Worm (Caenorhabditis elegans) whole organism, L1 larva: ENCODE data around the gene inf-1.

ENCODE experiments used
- C16A3.4 ChIP-seq: fragments of 150-350 bp; optimal IDR thresholded peaks from 2 replicates; lab custom pipeline; 2014; ENCODE audit warnings: missing biosample characterization, missing genetic modification characterization
- F16B12.6 ChIP-seq: fragments of 150-350 bp; optimal IDR thresholded peaks from 2 replicates; lab custom pipeline; 2014; ENCODE audit warnings: missing biosample characterization, missing genetic modification characterization
- aly-2 ChIP-seq: fragments of 150-350 bp; optimal IDR thresholded peaks from 2 replicates; lab custom pipeline; 2014; ENCODE audit warnings: missing biosample characterization, missing genetic modification characterization
- ama-1 ChIP-seq: fragments of 150-350 bp; optimal IDR thresholded peaks from 2 replicates; lab custom pipeline; 2014
- blmp-1 ChIP-seq: fragments of 150-350 bp; optimal IDR thresholded peaks from 2 replicates; lab custom pipeline; 2014; ENCODE audit warnings: missing biosample characterization, missing genetic modification characterization
- ceh-63 ChIP-seq: fragments of 200-800 bp; sonication (Bioruptor generic); optimal IDR thresholded peaks from 2 replicates; lab custom pipeline; 2018; ENCODE audit warnings: mild to moderate bottlenecking, missing genetic modification characterization, missing compliant biosample characterization
- ceh-82 ChIP-seq, 3 experiments: fragments of 150-350 bp in 1 of 3; sonication (generic microtip) in 2 of 3; optimal IDR thresholded peaks; 2 replicates each; lab custom pipeline; 2014 to 2017; ENCODE audit warnings: missing biosample characterization in 3 of 3, missing genetic modification characterization in 3 of 3
- ceh-90 ChIP-seq: sonication (generic microtip); optimal IDR thresholded peaks from 2 replicates; lab custom pipeline; 2016; ENCODE audit warnings: missing genetic modification characterization, missing compliant biosample characterization
- dpl-1 ChIP-seq, 3 experiments: fragments of 150-350 bp in 2 of 3; sonication (generic microtip) in 1 of 3; optimal IDR thresholded peaks; 2 replicates each; lab custom pipeline; 2014 to 2017; ENCODE audit warnings: missing biosample characterization in 3 of 3, missing genetic modification characterization in 3 of 3, missing genetic modification reagents in 3 of 3
- efl-1 ChIP-seq, 4 experiments: fragments of 150-350 bp; optimal IDR thresholded peaks in 3 of 4; peaks in 1 of 4; 1 replicate in 1 of 4; 2 replicates in 3 of 4; lab custom pipeline; 2014; ENCODE audit warnings: missing biosample characterization in 2 of 4, missing genetic modification characterization in 2 of 4, missing genetic modification reagents in 2 of 4
- elt-3 ChIP-seq, 6 experiments: fragments of 150-350 bp in 1 of 6; sonication (generic microtip); optimal IDR thresholded peaks; 2 replicates each; lab custom pipeline; 2017 to 2018; ENCODE audit warnings: missing biosample characterization in 6 of 6, missing genetic modification characterization in 6 of 6, inconsistent platforms in 1 of 6
- fkh-8 ChIP-seq: sonication (generic microtip); optimal IDR thresholded peaks from 2 replicates; lab custom pipeline; 2016; ENCODE audit warnings: mild to moderate bottlenecking, missing genetic modification characterization, missing compliant biosample characterization
- hlh-4 ChIP-seq: sonication (generic microtip); optimal IDR thresholded peaks from 2 replicates; lab custom pipeline; 2016; ENCODE audit warnings: mild to moderate bottlenecking, missing genetic modification characterization, missing compliant biosample characterization
- jun-1 ChIP-seq: fragments of 150-350 bp; optimal IDR thresholded peaks from 2 replicates; lab custom pipeline; 2014; ENCODE audit warnings: missing biosample characterization, missing genetic modification reagents, missing genetic modification characterization
- lin-14 ChIP-seq: fragments of 200-800 bp; sonication (Bioruptor generic); optimal IDR thresholded peaks from 2 replicates; lab custom pipeline; 2018; ENCODE audit warnings: mild to moderate bottlenecking, missing genetic modification characterization, moderate library complexity, missing compliant biosample characterization
- lin-35 ChIP-seq, 2 experiments: fragments of 150-350 bp; optimal IDR thresholded peaks; 2 replicates each; lab custom pipeline; 2014; ENCODE audit warnings: missing biosample characterization in 2 of 2, missing genetic modification characterization in 2 of 2, missing genetic modification reagents in 2 of 2
- lir-3 ChIP-seq: sonication (generic microtip); optimal IDR thresholded peaks from 2 replicates; lab custom pipeline; 2016; ENCODE audit warnings: mild to moderate bottlenecking, missing genetic modification characterization, moderate library complexity, missing compliant biosample characterization; ENCODE audit not compliant: poor library complexity
- lsy-2 ChIP-seq, 2 experiments: fragments of 150-350 bp; optimal IDR thresholded peaks; 2 replicates each; lab custom pipeline; 2014; ENCODE audit warnings: missing biosample characterization in 2 of 2, missing genetic modification characterization in 2 of 2
- mab-9 ChIP-seq: fragments of 200-800 bp; sonication (Bioruptor generic); IDR thresholded peaks from 2 replicates; pipeline ENCODE4 v1.3.6; 2022; ENCODE audit warnings: missing genetic modification reagents, missing genetic modification characterization, missing compliant biosample characterization
- mdl-1 ChIP-seq, 2 experiments: fragments of 150-350 bp; optimal IDR thresholded peaks; 2 replicates each; lab custom pipeline; 2014 to 2017; ENCODE audit warnings: missing biosample characterization in 2 of 2, missing genetic modification characterization in 2 of 2, inconsistent platforms in 1 of 2
- mep-1 ChIP-seq: fragments of 150-350 bp; optimal IDR thresholded peaks from 2 replicates; lab custom pipeline; 2014; ENCODE audit warnings: missing biosample characterization, missing genetic modification characterization
- nhr-12 ChIP-seq: sonication (generic microtip); optimal IDR thresholded peaks from 2 replicates; lab custom pipeline; 2017; ENCODE audit warnings: missing biosample characterization, missing genetic modification characterization
- nhr-20 ChIP-seq: sonication (generic microtip); optimal IDR thresholded peaks from 2 replicates; lab custom pipeline; 2016; ENCODE audit warnings: mild to moderate bottlenecking, missing genetic modification characterization, missing compliant biosample characterization
- nhr-237 ChIP-seq: fragments of 150-350 bp; optimal IDR thresholded peaks from 2 replicates; lab custom pipeline; 2014; ENCODE audit warnings: missing biosample characterization, missing genetic modification characterization
- nhr-28 ChIP-seq: fragments of 150-350 bp; optimal IDR thresholded peaks from 2 replicates; lab custom pipeline; 2014; ENCODE audit warnings: missing biosample characterization, missing genetic modification characterization
- nhr-71 ChIP-seq: sonication (generic microtip); optimal IDR thresholded peaks from 2 replicates; lab custom pipeline; 2016; ENCODE audit warnings: mild to moderate bottlenecking, missing genetic modification characterization, moderate library complexity, missing compliant biosample characterization
- nhr-76 ChIP-seq: sonication (generic microtip); optimal IDR thresholded peaks from 2 replicates; lab custom pipeline; 2017; ENCODE audit warnings: missing biosample characterization, missing genetic modification characterization
- nhr-84 ChIP-seq: sonication (generic microtip); optimal IDR thresholded peaks from 2 replicates; lab custom pipeline; 2017; ENCODE audit warnings: missing biosample characterization, missing genetic modification characterization
- nhr-85 ChIP-seq: sonication (generic microtip); peaks from one replicate; lab custom pipeline; 2016; ENCODE audit warnings: missing genetic modification characterization, inconsistent platforms, missing compliant biosample characterization
- nhr-90 ChIP-seq: sonication (generic microtip); optimal IDR thresholded peaks from 2 replicates; lab custom pipeline; 2016; ENCODE audit warnings: mild to moderate bottlenecking, missing genetic modification characterization, missing compliant biosample characterization; ENCODE audit not compliant: poor library complexity
- pag-3 ChIP-seq: sonication (generic microtip); optimal IDR thresholded peaks from 2 replicates; lab custom pipeline; 2017; ENCODE audit warnings: missing genetic modification characterization, mild to moderate bottlenecking, missing compliant biosample characterization, antibody characterized with exemption, borderline replicate concordance; ENCODE audit not compliant: insufficient read depth
- rnt-1 ChIP-seq: sonication (generic microtip); optimal IDR thresholded peaks from 2 replicates; lab custom pipeline; 2016; ENCODE audit warnings: mild to moderate bottlenecking, missing genetic modification characterization, moderate library complexity, missing compliant biosample characterization
- skn-1 ChIP-seq: fragments of 150-350 bp; optimal IDR thresholded peaks from 2 replicates; lab custom pipeline; 2014; ENCODE audit warnings: missing biosample characterization, missing genetic modification characterization
- snu-23 ChIP-seq: sonication (generic microtip); optimal IDR thresholded peaks from 2 replicates; lab custom pipeline; 2016; ENCODE audit warnings: missing genetic modification characterization, missing compliant biosample characterization
- swsn-7 ChIP-seq: sonication (generic microtip); optimal IDR thresholded peaks from 2 replicates; lab custom pipeline; 2016; ENCODE audit warnings: missing genetic modification characterization, missing compliant biosample characterization
- tbx-2 ChIP-seq: sonication (generic microtip); optimal IDR thresholded peaks from 2 replicates; lab custom pipeline; 2016; ENCODE audit warnings: missing genetic modification characterization, missing compliant biosample characterization
- unc-130 ChIP-seq: fragments of 150-350 bp; optimal IDR thresholded peaks from 2 replicates; lab custom pipeline; 2017; ENCODE audit warnings: missing biosample characterization, missing genetic modification characterization, inconsistent platforms
- unc-30 ChIP-seq: sonication (generic microtip); optimal IDR thresholded peaks from 2 replicates; lab custom pipeline; 2017; ENCODE audit warnings: missing biosample characterization, missing genetic modification characterization
- unc-86 ChIP-seq: sonication (generic microtip); optimal IDR thresholded peaks from 2 replicates; lab custom pipeline; 2016; ENCODE audit warnings: missing genetic modification characterization, missing compliant biosample characterization
- unc-98 ChIP-seq: fragments of 200-800 bp; sonication (Bioruptor generic); IDR thresholded peaks from 2 replicates; pipeline ENCODE4 v1.3.6; 2022; ENCODE audit warnings: missing genetic modification characterization, missing compliant biosample characterization
- xbp-1 ChIP-seq: sonication (generic microtip); optimal IDR thresholded peaks from 2 replicates; lab custom pipeline; 2016; ENCODE audit warnings: missing genetic modification characterization, missing compliant biosample characterization
- ztf-4 ChIP-seq: fragments of 150-350 bp; optimal IDR thresholded peaks from 2 replicates; lab custom pipeline; 2014; ENCODE audit warnings: missing biosample characterization, missing genetic modification characterization

inf-1 gene

DNA sequence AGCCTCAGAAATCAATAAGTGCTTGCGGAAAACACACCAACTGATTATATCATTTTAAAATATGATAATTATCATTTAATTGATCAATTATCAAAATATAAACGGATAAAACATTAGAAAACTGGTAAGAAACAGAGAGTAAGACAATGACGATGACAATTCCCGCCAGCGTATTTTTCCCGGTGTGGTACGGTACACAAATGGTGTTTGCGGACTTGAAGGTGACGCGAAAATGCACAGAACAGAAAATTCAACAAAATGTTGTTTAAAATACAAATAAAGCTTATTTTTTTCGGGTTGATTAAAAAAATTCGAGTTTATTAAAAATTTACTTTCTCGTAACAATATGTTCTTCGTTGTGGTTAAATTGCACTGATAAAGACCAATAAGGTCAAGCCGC, 31.2 kb downstream of the inf-1 start (continued):
- TF ChIP-seq nhr-71 (tag; lab: Kevin White, UChicago) (peak; percentile 34), lin-35 (GFP tag; optimal IDR thresholded peaks at IDR 0.05; lab: Kevin White, UChicago) (peak; percentile 67 to 80), ama-1 (peak; percentile 40), lir-3 (tag; lab: Kevin White, UChicago) (no peak), C16A3.4 (tag; lab: Kevin White, UChicago) (peak; percentile 67), F16B12.6 (tag; lab: Kevin White, UChicago) (peak; percentile 90), swsn-7 (tag; lab: Kevin White, UChicago) (peak; percentile 9), nhr-20 (tag; lab: Kevin White, UChicago) (peak; percentile 25), nhr-76 (no peak), nhr-90 (tag; lab: Kevin White, UChicago) (no peak), tbx-2 (tag; lab: Kevin White, UChicago) (peak; percentile 2), efl-1 (optimal IDR thresholded peaks at IDR 0.05; lab: Kevin White, UChicago) (peak; percentile 68 to 70), efl-1 (GFP tag; optimal IDR thresholded peaks at IDR 0.05 in 1 of 2; lab: Kevin White, UChicago) (peak; percentile 71 to 95), skn-1 (tag; lab: Kevin White, UChicago) (peak; percentile 91), mep-1 (tag; lab: Kevin White, UChicago) (peak; percentile 75), lin-14 (GFP tag; lab: Kevin White, UChicago) (peak; percentile 24), blmp-1 (tag; lab: Kevin White, UChicago) (peak; percentile 57), mdl-1 (tag; optimal IDR thresholded peaks at IDR 0.05; lab: Kevin White, UChicago) (peak in 1 of 2 experiments; percentile 31), aly-2 (peak; percentile 31), nhr-28 (tag; lab: Kevin White, UChicago) (no peak)

DNA sequence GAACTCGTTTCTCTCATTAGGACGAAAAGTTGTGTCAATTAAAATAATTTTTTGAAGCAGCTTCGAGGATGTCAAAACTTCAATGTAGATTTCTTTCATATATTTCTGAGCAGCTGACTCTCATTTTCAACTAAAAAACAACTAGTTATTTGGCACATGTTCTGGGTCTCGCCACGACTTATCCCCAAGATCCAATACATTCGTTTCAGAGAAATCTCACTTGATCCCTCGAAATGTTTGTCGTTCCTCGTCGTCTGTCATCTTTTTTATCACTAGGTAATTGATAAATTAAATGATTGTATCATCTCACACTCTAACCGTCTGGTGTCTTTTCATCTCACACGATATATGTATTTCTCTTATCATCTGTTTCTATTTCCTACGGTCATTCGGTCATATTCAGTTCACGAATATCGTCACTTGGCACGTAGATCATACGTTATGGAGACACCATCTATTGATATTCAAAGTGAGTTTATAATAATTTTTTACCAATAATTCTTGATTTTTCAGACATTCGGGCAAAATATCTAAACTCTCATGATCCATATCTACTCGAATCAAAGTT, 32.1 kb downstream of the inf-1 start, which contains the start of the genes rpn-6.1 and F57B9.1:
rpn-6.1 (minus strand) TSS at position 65 of the 568 bp plus-strand sequence.
F57B9.1 (plus strand) TSS at position 154 of the 568 bp plus-strand sequence.
- TF ChIP-seq nhr-12 (no peak), fkh-8 (tag; lab: Kevin White, UChicago) (no peak), elt-3 (tag; optimal IDR thresholded peaks at IDR 0.05; lab: Kevin White, UChicago) (peak in 2 of 6 experiments; percentile 66 to 73), nhr-85 (tag; lab: Kevin White, UChicago) (peak; percentile 49), nhr-90 (tag; lab: Kevin White, UChicago) (peak; percentile 6), pag-3 (tag; lab: Kevin White, UChicago) (peak; percentile 63), nhr-84 (tag; lab: Kevin White, UChicago) (no peak), blmp-1 (tag; lab: Kevin White, UChicago) (peak; percentile 38), lin-14 (GFP tag; lab: Kevin White, UChicago) (peak; percentile 40), unc-30 (no peak), unc-130 (tag; lab: Kevin White, UChicago) (no peak), ztf-4 (no peak), mep-1 (tag; lab: Kevin White, UChicago) (peak; percentile 15), nhr-237 (no peak), lsy-2 (tag; optimal IDR thresholded peaks at IDR 0.05; lab: Kevin White, UChicago) (peak in 1 of 2 experiments; percentile 64), dpl-1 (GFP tag; optimal IDR thresholded peaks at IDR 0.05; lab: Kevin White, UChicago) (peak in 1 of 3 experiments; percentile 11), efl-1 (optimal IDR thresholded peaks at IDR 0.05; lab: Kevin White, UChicago) (peak in 1 of 2 experiments; percentile 4), efl-1 (GFP tag; optimal IDR thresholded peaks at IDR 0.05 in 1 of 2; lab: Kevin White, UChicago) (peak in 1 of 2 experiments; percentile 68), unc-86 (tag; lab: Kevin White, UChicago) (no peak), nhr-20 (tag; lab: Kevin White, UChicago) (peak; percentile 29), snu-23 (GFP tag; lab: Kevin White, UChicago) (peak; percentile 36), unc-98 (GFP tag; lab: Robert Waterston, UW) (no peak), nhr-71 (tag; lab: Kevin White, UChicago) (peak; percentile 12), lin-35 (GFP tag; optimal IDR thresholded peaks at IDR 0.05; lab: Kevin White, UChicago) (peak in 1 of 2 experiments; percentile 53), jun-1 (tag; lab: Kevin White, UChicago) (no peak)

DNA sequence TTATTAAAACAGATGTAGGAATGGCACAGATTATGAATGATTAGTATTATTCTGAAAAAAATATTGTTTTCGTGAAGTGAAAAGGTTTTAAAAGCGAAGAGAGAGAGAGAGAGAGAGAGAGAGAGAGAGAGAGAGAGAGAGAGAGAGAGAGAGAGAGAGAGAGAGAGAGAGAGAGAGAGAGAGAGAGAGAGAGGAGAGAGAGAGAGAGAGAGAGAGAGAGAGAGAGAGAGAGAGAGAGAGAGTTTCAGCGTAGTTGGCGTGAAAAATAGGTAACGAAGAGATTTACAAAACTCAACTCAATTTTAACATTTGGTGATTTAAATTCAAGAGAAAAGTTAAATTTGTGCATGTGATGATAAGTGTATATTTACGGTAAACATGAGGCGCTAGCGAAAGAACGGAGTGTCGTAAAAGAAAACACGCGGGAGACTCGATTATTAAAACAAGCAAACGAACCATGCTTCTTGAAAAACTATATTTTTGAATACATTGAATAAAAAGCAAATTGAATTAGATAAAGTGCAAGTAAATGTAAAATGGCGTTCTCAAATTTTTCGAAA, 38.2 kb downstream of the inf-1 start, which contains the start of gene panl-2:
panl-2 (minus strand) TSS at position 51 of the 560 bp plus-strand sequence.
- TF ChIP-seq unc-30 (no peak), dpl-1 (GFP tag; optimal IDR thresholded peaks at IDR 0.05; lab: Kevin White, UChicago) (peak; percentile 84 to 92 (median 89)), pag-3 (tag; lab: Kevin White, UChicago) (no peak), ceh-82 (tag; optimal IDR thresholded peaks at IDR 0.05; lab: Kevin White, UChicago) (peak in 2 of 3 experiments; percentile 4 to 30), jun-1 (tag; lab: Kevin White, UChicago) (no peak), swsn-7 (tag; lab: Kevin White, UChicago) (peak; percentile 23), lin-14 (GFP tag; lab: Kevin White, UChicago) (peak; percentile 30), mep-1 (tag; lab: Kevin White, UChicago) (peak; percentile 16), skn-1 (tag; lab: Kevin White, UChicago) (peak; percentile 51), xbp-1 (tag; lab: Kevin White, UChicago) (peak; percentile 36), nhr-28 (tag; lab: Kevin White, UChicago) (no peak), nhr-84 (tag; lab: Kevin White, UChicago) (no peak), ceh-63 (GFP tag; lab: Kevin White, UChicago) (no peak), lin-35 (GFP tag; optimal IDR thresholded peaks at IDR 0.05; lab: Kevin White, UChicago) (peak; percentile 90 to 95), mab-9 (GFP tag; lab: Robert Waterston, UW) (no peak), unc-98 (GFP tag; lab: Robert Waterston, UW) (no peak), ceh-90 (tag; lab: Kevin White, UChicago) (no peak), rnt-1 (tag; lab: Kevin White, UChicago) (peak; percentile 34), lir-3 (tag; lab: Kevin White, UChicago) (no peak), nhr-90 (tag; lab: Kevin White, UChicago) (no peak), hlh-4 (tag; lab: Kevin White, UChicago) (no peak)
